Fruit fly (Drosophila melanogaster) whole organism, larva: ENCODE data around the gene Ino80.

ENCODE experiments used
- noc ChIP-seq: fragments of 200-800 bp; sonication (Bioruptor generic); optimal IDR thresholded peaks from 3 replicates; lab custom pipeline; 2019; ENCODE audit warnings: missing biosample characterization, mild to moderate bottlenecking, missing genetic modification characterization, moderate library complexity

Gene Ino80

dm6 chr3R:19403096-19403515, at the start of gene Ino80, which contains the start of gene Aptx:
TSS of gene Ino80 (minus strand) at chr3R:19403153.
TSS of gene Aptx (plus strand) at chr3R:19403455.
- TF ChIP-seq noc (tag; lab: Kevin White, UChicago): peak; percentile 91

- TF ChIP-seq noc (tag; lab: Kevin White, UChicago): no peak
These were observed 22.1 kb upstream of the Ino80 start, which contains the start of gene CG3517 for dm6 chr3R:19425099-19425498. TSS of gene CG3517 (minus strand) at chr3R:19425199.

DNA sequence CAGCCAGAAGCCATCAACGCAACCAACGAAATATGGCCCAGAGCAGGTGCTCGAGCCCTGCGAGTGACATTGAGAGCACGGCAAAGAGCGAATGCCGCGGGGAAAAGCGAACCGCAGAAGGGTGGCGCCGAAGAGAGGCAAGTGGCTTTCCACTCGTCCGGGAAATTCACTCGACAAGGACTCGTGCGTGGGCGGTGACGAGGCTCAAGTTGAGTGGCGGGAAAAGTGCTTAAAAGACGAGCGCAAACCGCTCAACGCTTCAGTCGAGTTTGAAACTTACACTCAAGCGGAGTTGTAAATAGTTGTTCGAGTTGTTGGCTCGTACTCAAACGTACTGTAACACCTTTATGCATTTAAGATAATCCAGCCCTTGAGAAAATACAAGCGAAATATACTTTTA, 9.5 kb upstream of the Ino80 start, which contains the start of gene CG31221:
TSS of gene CG31221 (plus strand) at position 256 of the 400 bp plus-strand sequence.
- no peak for TF ChIP-seq noc (tag; lab: Kevin White, UChicago)

- TF ChIP-seq noc (tag; lab: Kevin White, UChicago): no peak
These were observed 8.4 kb upstream of the Ino80 start for dm6 chr3R:19411371-19411770.

- no peak for TF ChIP-seq noc (tag; lab: Kevin White, UChicago)
These were observed 5.6 kb upstream of the Ino80 start, which contains the start of gene CG11626 for dm6 chr3R:19408573-19408972. TSS of gene CG11626 (plus strand) at chr3R:19408873.

DNA sequence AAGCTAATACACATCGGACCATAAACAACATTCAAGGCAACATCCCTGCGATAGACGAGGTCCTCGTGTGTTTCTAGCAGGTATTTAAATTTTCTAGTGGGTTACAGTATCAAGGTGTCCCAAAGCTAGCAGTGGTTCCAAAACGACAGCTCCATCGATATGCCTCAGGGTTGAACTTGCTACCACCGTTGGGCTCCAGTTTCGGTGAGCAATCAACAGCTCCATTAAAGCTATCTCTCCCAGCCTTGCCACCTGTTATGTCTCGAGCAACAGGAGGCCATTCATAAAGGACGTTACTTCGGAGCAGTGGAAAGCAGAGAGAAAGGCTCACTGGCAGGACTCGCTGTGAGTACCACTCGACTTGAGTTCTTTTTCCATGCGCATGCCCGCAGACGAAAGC, 3.9 kb upstream of the Ino80 start:
- no peak for TF ChIP-seq noc (tag; lab: Kevin White, UChicago)

DNA sequence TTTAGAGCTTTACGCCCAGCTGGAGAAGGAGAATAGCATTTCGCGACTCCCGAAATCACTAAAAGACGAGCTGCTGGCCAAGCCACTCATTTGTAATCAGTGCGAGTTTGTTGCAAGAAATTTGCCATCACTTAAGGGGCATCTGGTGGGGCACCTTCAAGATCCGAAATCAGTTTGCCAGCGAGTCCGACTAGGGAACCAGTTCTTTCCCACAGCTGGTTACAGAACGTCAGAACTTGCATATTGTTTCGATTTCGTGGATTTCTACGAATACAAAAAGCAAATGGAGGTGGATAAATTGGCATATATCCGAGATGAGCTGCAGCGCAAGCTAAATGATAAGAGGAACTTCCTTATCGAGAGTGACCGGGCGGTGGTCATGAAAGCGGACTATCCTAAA, 1.3 kb upstream of the Ino80 start:
- no peak for TF ChIP-seq noc (tag; lab: Kevin White, UChicago)

- TF ChIP-seq noc (tag; lab: Kevin White, UChicago): no peak
These were observed 4.5 kb downstream of the Ino80 start, which contains the start of gene CG31244 for dm6 chr3R:19398467-19398866. TSS of gene CG31244 (minus strand) at chr3R:19398567.

DNA sequence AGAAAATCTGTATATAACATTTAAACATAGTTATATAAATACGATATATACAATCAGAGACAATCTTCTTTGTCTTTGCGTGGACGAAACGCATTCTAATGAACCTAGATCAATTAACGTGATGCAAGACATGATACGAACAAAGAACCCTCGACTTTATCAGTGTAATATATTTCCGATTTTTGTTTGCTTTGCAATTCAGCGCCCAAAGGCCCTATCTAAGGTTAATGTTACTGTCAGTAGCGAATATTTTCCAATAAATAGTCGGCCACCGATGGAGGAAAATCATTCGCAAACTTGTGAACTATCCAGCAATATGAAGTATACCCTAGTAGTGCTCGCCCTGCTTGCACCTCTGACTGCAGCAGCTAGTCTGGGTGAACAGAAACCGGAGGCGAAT, 9.9 kb downstream of the Ino80 start, which contains the start of gene CG3739:
TSS of gene CG3739 (plus strand) at position 301 of the 400 bp plus-strand sequence.
- TF ChIP-seq noc (tag; lab: Kevin White, UChicago): no peak

DNA sequence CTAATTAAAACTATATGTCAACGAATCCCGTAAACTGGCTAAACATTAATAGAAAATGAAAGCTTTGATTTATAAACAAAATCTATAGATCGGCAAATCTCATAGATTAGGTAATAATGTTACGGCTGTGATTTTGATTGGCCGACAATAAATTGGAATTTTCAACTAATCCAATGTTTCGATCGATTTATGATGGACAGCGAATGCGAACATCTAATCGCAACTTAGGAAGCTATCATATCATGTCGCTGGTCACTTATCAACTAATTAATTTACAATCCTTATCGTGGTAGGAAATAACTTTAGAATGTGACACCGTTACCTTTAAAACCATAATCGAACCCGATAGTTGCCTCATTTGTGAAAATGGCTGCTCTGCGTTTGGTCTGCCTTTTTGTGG, 13.0 kb downstream of the Ino80 start, which contains the start of gene CG18493:
TSS of gene CG18493 (plus strand) at position 352 of the 400 bp plus-strand sequence.
- peak; percentile 78 for TF ChIP-seq noc (tag; lab: Kevin White, UChicago)

- TF ChIP-seq noc (tag; lab: Kevin White, UChicago): peak; percentile 59
These were observed 15.3 kb downstream of the Ino80 start, which contains the start of gene CG3734 for dm6 chr3R:19387608-19388007. TSS of gene CG3734 (plus strand) at chr3R:19387861.

- no peak for TF ChIP-seq noc (tag; lab: Kevin White, UChicago)
These were observed 19.7 kb downstream of the Ino80 start for dm6 chr3R:19383298-19383697.

- TF ChIP-seq noc (tag; lab: Kevin White, UChicago): no peak
These were observed 25.8 kb downstream of the Ino80 start, which contains the start of gene CG31245 for dm6 chr3R:19377125-19377524. TSS of gene CG31245 (minus strand) at chr3R:19377225.

DNA sequence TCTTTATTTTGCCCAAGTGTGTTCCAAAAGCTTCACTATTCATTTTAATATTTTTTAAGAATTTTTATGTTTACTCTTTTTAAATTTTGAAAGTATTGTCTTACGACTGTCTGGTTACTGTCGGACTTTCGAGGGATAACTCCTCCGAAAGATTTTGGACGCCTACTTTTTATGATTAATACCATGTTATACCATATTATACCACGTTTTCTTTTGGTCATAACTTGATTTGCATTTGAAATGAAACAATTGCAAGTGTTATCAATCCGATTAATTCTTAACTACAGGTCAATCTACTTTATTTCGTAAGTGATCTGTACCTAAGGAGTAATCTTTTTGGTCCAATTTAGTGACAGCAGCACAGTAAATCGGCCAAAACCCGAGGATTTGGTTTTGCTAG, 27.0 kb downstream of the Ino80 start, which contains the start of gene CG31404:
TSS of gene CG31404 (minus strand) at position 101 of the 400 bp plus-strand sequence.
- TF ChIP-seq noc (tag; lab: Kevin White, UChicago): no peak

- TF ChIP-seq noc (tag; lab: Kevin White, UChicago): no peak
These were observed 28.3 kb downstream of the Ino80 start, which contains the start of gene CG3581 for dm6 chr3R:19374689-19375088. TSS of gene CG3581 (minus strand) at chr3R:19374789.

dm6 chr3R:19370693-19371092, 32.3 kb downstream of the Ino80 start:
- TF ChIP-seq noc (tag; lab: Kevin White, UChicago): no peak

- no peak for TF ChIP-seq noc (tag; lab: Kevin White, UChicago)
These were observed 33.9 kb downstream of the Ino80 start for dm6 chr3R:19369060-19369459.
